Worm (Caenorhabditis elegans) whole organism, L3 larva: ENCODE measurements around the gene fbxa-5.

Experiments used
- nhr-23 ChIP-seq: fragments of 150-350 bp; optimal IDR thresholded peaks from 2 replicates; lab custom pipeline; 2014; ENCODE audit warnings: missing biosample characterization, missing genetic modification reagents, missing genetic modification characterization
- ztf-4 ChIP-seq: fragments of 150-350 bp; optimal IDR thresholded peaks from 2 replicates; lab custom pipeline; 2014; ENCODE audit warnings: missing biosample characterization, missing genetic modification characterization

DNA sequence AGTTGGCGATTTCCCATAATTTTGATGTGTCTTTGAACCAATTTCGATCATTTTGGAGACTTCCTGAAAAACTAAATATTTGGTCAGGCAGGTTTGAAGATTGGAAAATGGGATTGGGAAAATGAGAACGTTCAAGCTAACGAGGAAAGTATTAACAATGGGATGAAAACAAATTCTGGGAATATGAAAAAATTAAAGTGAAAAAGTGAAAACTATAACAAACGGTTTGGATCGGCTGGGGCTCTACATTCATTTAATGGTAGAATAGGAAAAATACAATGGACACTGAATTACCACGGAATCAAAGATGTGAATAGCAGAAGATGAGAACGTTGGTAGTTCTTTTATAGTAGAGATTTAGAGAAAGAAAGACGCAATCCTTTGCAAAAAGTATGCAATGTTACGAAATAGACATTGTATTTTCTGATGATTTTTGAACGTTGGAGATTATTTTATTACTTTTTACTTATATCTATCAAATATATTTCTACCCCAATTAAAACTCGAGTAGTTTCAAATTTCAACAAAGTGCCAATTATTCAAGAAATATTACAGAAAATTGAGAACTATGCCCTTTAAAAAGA lies 51.6 kb downstream of the fbxa-5 start, which contains the start of gene fbxa-50:
- no peak for TF ChIP-seq ztf-4 (tag; lab: Kevin White, UChicago)
- no peak for TF ChIP-seq nhr-23 (tag; lab: Kevin White, UChicago)
